Worm (Caenorhabditis elegans): ENCODE results near the gene T04A8.18.

Gene T04A8.18

DNA sequence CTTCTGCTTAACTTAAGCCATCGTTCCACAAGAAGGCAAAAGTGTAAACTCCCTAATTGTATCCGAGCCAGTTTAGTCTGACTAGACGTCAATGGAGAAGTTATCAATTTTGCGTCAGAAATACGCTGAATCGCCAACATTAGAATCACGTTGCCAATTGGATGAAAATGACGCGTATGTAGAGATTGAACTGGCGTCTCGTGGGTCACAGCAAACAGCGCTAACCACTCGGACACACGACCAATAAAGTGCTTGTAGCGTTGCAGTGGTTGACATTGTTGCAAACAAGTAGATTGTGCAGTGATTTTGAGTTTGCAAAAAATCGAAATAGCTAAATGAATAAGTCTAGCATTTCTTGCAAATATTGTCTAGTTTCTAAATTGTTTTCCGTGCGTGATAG lies 19.4 kb upstream of the T04A8.18 start (continued):
- TF ChIP-seq nfya-1 (tag; optimal IDR thresholded peaks at IDR 0.05; ENCODE audit: borderline replicate concordance, insufficient read depth) = no peak
- TF ChIP-seq egl-18 (GFP tag; IDR thresholded peaks at IDR 0.05) = 0 out of 2 replicates have a peak, but pooled peaks have one; percentile 34
- TF ChIP-seq rcor-1 (GFP tag; IDR thresholded peaks at IDR 0.05) = peak; percentile 23; the same call in 1 of the 2 replicates
- TF ChIP-seq akir-1 (GFP tag; optimal IDR thresholded peaks at IDR 0.05) = peak; percentile 44
- peak; percentile 91 for TF ChIP-seq rpc-1 (optimal IDR thresholded peaks at IDR 0.05)
- TF ChIP-seq rpc-1 (tag; optimal IDR thresholded peaks at IDR 0.05) = peak; percentile 100
- TF ChIP-seq pbrm-1 (GFP tag; IDR thresholded peaks at IDR 0.05) = peak; percentile 66
- peak; percentile 79 for TF ChIP-seq egl-44 (GFP tag; IDR thresholded peaks at IDR 0.05)

DNA sequence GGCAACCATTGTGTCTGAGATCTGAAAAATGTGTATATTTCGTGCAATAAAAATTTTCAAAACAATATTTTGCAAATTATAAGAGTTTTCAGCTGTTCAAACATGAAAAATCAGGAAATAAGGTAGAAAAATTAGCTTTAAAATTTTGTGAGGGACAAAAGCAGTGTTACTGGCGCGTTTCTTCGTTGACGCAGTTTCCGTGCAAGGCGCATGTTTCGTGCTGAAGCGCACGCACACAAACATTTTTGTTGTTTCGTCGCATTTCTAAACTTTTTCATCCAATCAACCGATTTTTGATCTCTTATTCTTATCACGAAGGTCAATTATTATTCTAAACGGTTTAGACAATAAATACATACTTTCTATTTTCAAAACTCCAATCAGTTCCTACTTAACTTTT lies 15.7 kb upstream of the T04A8.18 start, which contains the start of gene nifk-1:
Gene nifk-1 (minus strand): TSS at position 27 of the 400 bp plus-strand sequence.
- TF ChIP-seq madf-6 (GFP tag; IDR thresholded peaks at IDR 0.05) = peak; percentile 65
- TF ChIP-seq dpl-1 (GFP tag; optimal IDR thresholded peaks at IDR 0.05) = peak; percentile 34
- peak; percentile 95 for TF ChIP-seq ztf-18 (tag; optimal IDR thresholded peaks at IDR 0.05)
- peak; percentile 67 for TF ChIP-seq mcd-1 (GFP tag; IDR thresholded peaks at IDR 0.05)
- no peak for TF ChIP-seq T26A5.8 (tag; optimal IDR thresholded peaks at IDR 0.05)
- TF ChIP-seq madf-3 (GFP tag; IDR thresholded peaks at IDR 0.05) = 0 out of 2 replicates have a peak, but pooled peaks have one; percentile 14
- no peak for TF ChIP-seq zim-3 (tag; optimal IDR thresholded peaks at IDR 0.05)
- TF ChIP-seq K12H6.12 (tag; optimal IDR thresholded peaks at IDR 0.05) = peak; percentile 22
- TF ChIP-seq ztf-25 (GFP tag; IDR thresholded peaks at IDR 0.05) = no peak
- TF ChIP-seq efl-1 (GFP tag; optimal IDR thresholded peaks at IDR 0.05) = peak; percentile 56
- peak; percentile 44 for TF ChIP-seq F33H1.4 (GFP tag; IDR thresholded peaks at IDR 0.05)
- 0 out of 2 replicates have a peak, but pooled peaks have one; percentile 54 for TF ChIP-seq pbrm-1 (GFP tag; IDR thresholded peaks at IDR 0.05)
- TF ChIP-seq B0019.2 (GFP tag; conservative IDR thresholded peaks at IDR 0.05) = no peak
- TF ChIP-seq B0336.3 (GFP tag; IDR thresholded peaks at IDR 0.05) = 0 out of 2 replicates have a peak, but pooled peaks have one; percentile 28
- TF ChIP-seq tlf-1 (GFP tag; optimal IDR thresholded peaks at IDR 0.05) = peak; percentile 3
- peak; percentile 46 for TF ChIP-seq tbp1 (GFP tag; optimal IDR thresholded peaks at IDR 0.05)
- no peak for TF ChIP-seq sptf-2 (GFP tag; optimal IDR thresholded peaks at IDR 0.05)
- TF ChIP-seq nhr-80 (tag; optimal IDR thresholded peaks at IDR 0.05) = peak; percentile 79
- peak; percentile 86 for TF ChIP-seq attf-5 (GFP tag; optimal IDR thresholded peaks at IDR 0.05)
- TF ChIP-seq B0035.1 (tag; optimal IDR thresholded peaks at IDR 0.05) = no peak
- TF ChIP-seq lsl-1 (GFP tag; optimal IDR thresholded peaks at IDR 0.05) = peak; percentile 66
- no peak for TF ChIP-seq cebp-1 (GFP tag; IDR thresholded peaks at IDR 0.05)
- TF ChIP-seq cebp-1 (tag; optimal IDR thresholded peaks at IDR 0.05) = peak; percentile 58
- peak in 1 of 3 experiments; percentile 47 for TF ChIP-seq lin-35 (GFP tag; optimal IDR thresholded peaks at IDR 0.05)
- no peak for TF ChIP-seq zfh-2 (GFP tag; conservative IDR thresholded peaks at IDR 0.05)
- TF ChIP-seq ZK185.1 (tag; optimal IDR thresholded peaks at IDR 0.05; ENCODE audit: poor library complexity, severe bottlenecking) = peak; percentile 7
- TF ChIP-seq dox-1 (GFP tag; IDR thresholded peaks at IDR 0.05) = peak; percentile 84
- TF ChIP-seq lin-40 (tag; optimal IDR thresholded peaks at IDR 0.05) = peak; percentile 55
- TF ChIP-seq nfyb-1 (GFP tag; IDR thresholded peaks at IDR 0.05) = peak; percentile 56; the same call in 1 of the 2 replicates
- TF ChIP-seq lin-54 (GFP tag; optimal IDR thresholded peaks at IDR 0.05) = peak; percentile 73
- peak; percentile 57 for TF ChIP-seq F23B12.7 (tag; optimal IDR thresholded peaks at IDR 0.05; ENCODE audit: insufficient read depth)
- TF ChIP-seq snpc-3.4 (tag; optimal IDR thresholded peaks at IDR 0.05) = peak; percentile 23
- peak in 1 of 2 experiments; percentile 22 for TF ChIP-seq let-607 (tag; optimal IDR thresholded peaks at IDR 0.05)
- no peak for TF ChIP-seq snpc-4 (GFP tag; optimal IDR thresholded peaks at IDR 0.05)
- TF ChIP-seq snpc-4 (tag; optimal IDR thresholded peaks at IDR 0.05) = peak in 3 of 4 experiments; percentile 28 to 69 (median 68)
- TF ChIP-seq C06A6.2 (GFP tag; conservative IDR thresholded peaks at IDR 0.05) = no peak
